Worm (Caenorhabditis elegans) whole organism, L4 larva: Measurements from ENCODE around the gene eef-1G.

Experiments used
- F10B5.3 ChIP-seq: sonication (generic microtip); optimal IDR thresholded peaks from 2 replicates; lab custom pipeline; 2016; ENCODE audit warnings: mild to moderate bottlenecking, missing genetic modification characterization, missing compliant biosample characterization
- F37D6.2 ChIP-seq: sonication (generic microtip); optimal IDR thresholded peaks from 2 replicates; lab custom pipeline; 2016; ENCODE audit warnings: mild to moderate bottlenecking, missing genetic modification characterization, missing compliant biosample characterization
- F44E2.7 ChIP-seq: fragments of 200-800 bp; sonication (Bioruptor generic); IDR thresholded peaks from 2 replicates; pipeline ENCODE4 v2.1.2; 2022; ENCODE audit warnings: missing genetic modification characterization, missing compliant biosample characterization
- T20F7.1 ChIP-seq: fragments of 200-800 bp; sonication (Bioruptor generic); optimal IDR thresholded peaks from 2 replicates; lab custom pipeline; 2018; ENCODE audit warnings: mild to moderate bottlenecking, missing genetic modification characterization, missing compliant biosample characterization
- Y105C5A.15 ChIP-seq: fragments of 200-800 bp; sonication (Bioruptor generic); IDR thresholded peaks from 2 replicates; pipeline ENCODE4 v1.3.6; 2022; ENCODE audit warnings: missing genetic modification characterization, missing compliant biosample characterization
- Y5F2A.4 ChIP-seq: fragments of 200-800 bp; sonication (Bioruptor generic); optimal IDR thresholded peaks from 2 replicates; lab custom pipeline; 2018; ENCODE audit warnings: mild to moderate bottlenecking, missing genetic modification characterization, missing compliant biosample characterization
- ZK337.2 ChIP-seq: fragments of 200-800 bp; sonication (Bioruptor generic); IDR thresholded peaks from 2 replicates; pipeline ENCODE4 v1.3.6; 2022; ENCODE audit warnings: missing genetic modification reagents, missing genetic modification characterization, missing compliant biosample characterization
- ZK546.5 ChIP-seq, 2 experiments: sonication (generic microtip); optimal IDR thresholded peaks; 2 replicates each; lab custom pipeline; 2017; ENCODE audit warnings: missing biosample characterization in 2 of 2, missing genetic modification characterization in 2 of 2
- aha-1 ChIP-seq: fragments of 150-350 bp; peaks from one replicate; lab custom pipeline; 2014; ENCODE audit warnings: missing biosample characterization, missing genetic modification characterization
- arid-1 ChIP-seq: fragments of 200-800 bp; sonication (Bioruptor generic); conservative IDR thresholded peaks from 2 replicates; pipeline ENCODE4 v1.3.6; 2022; ENCODE audit warnings: missing genetic modification reagents, missing genetic modification characterization, missing compliant biosample characterization
- attf-4 ChIP-seq: sonication (generic microtip); optimal IDR thresholded peaks from 3 replicates; lab custom pipeline; 2017; ENCODE audit warnings: missing biosample characterization, missing genetic modification characterization
- ceh-32 ChIP-seq: sonication (generic microtip); optimal IDR thresholded peaks from 2 replicates; lab custom pipeline; 2016; ENCODE audit warnings: mild to moderate bottlenecking, missing genetic modification characterization, missing compliant biosample characterization; ENCODE audit not compliant: poor library complexity
- daf-16 ChIP-seq, 3 experiments: sonication (generic microtip); optimal IDR thresholded peaks; 2 replicates each; lab custom pipeline; 2016 to 2017; ENCODE audit warnings: missing genetic modification characterization in 3 of 3, missing genetic modification reagents in 3 of 3, mild to moderate bottlenecking in 2 of 3, missing compliant biosample characterization in 2 of 3, missing biosample characterization in 1 of 3, moderate library complexity in 1 of 3
- daf-19 ChIP-seq: fragments of 200-800 bp; sonication (Bioruptor generic); conservative IDR thresholded peaks from 2 replicates; pipeline ENCODE4 v1.3.6; 2022; ENCODE audit warnings: missing genetic modification characterization, missing compliant biosample characterization
- daf-8 ChIP-seq: fragments of 200-800 bp; sonication (Bioruptor generic); IDR thresholded peaks from 2 replicates; pipeline ENCODE4 v1.3.6; 2022; ENCODE audit warnings: missing genetic modification characterization, missing compliant biosample characterization
- dmd-6 ChIP-seq: fragments of 200-800 bp; sonication (Bioruptor generic); IDR thresholded peaks from 2 replicates; pipeline ENCODE4 v1.3.6; 2022; ENCODE audit warnings: missing genetic modification reagents, missing genetic modification characterization, missing compliant biosample characterization
- dpl-1 ChIP-seq: fragments of 150-350 bp; optimal IDR thresholded peaks from 2 replicates; lab custom pipeline; 2014; ENCODE audit warnings: missing biosample characterization, missing genetic modification reagents, missing genetic modification characterization
- duxl-1 ChIP-seq: sonication (generic microtip); optimal IDR thresholded peaks from 2 replicates; lab custom pipeline; 2016; ENCODE audit warnings: mild to moderate bottlenecking, missing genetic modification characterization, moderate library complexity, missing compliant biosample characterization; ENCODE audit not compliant: poor library complexity
- dve-1 ChIP-seq: sonication (generic microtip); optimal IDR thresholded peaks from 2 replicates; lab custom pipeline; 2017; ENCODE audit warnings: antibody characterized with exemption, mild to moderate bottlenecking, missing genetic modification characterization, missing compliant biosample characterization; ENCODE audit not compliant: insufficient read depth
- egl-43 ChIP-seq: fragments of 200-800 bp; sonication (Bioruptor generic); IDR thresholded peaks from 2 replicates; pipeline ENCODE4 v1.3.6; 2022; ENCODE audit warnings: missing genetic modification reagents, missing genetic modification characterization, missing compliant biosample characterization
- gei-8 ChIP-seq: fragments of 200-800 bp; sonication (Bioruptor generic); optimal IDR thresholded peaks from 2 replicates; lab custom pipeline; 2018; ENCODE audit warnings: mild to moderate bottlenecking, missing genetic modification characterization, missing compliant biosample characterization
- hif-1 ChIP-seq, 2 experiments: sonication (generic microtip); optimal IDR thresholded peaks; 2 replicates each; lab custom pipeline; 2016 to 2017; ENCODE audit warnings: missing compliant biosample characterization in 2 of 2, missing genetic modification characterization in 2 of 2, missing genetic modification reagents in 2 of 2, missing genotype in 2 of 2, mild to moderate bottlenecking in 1 of 2
- hlh-11 ChIP-seq: fragments of 200-800 bp; sonication (Bioruptor generic); optimal IDR thresholded peaks from 2 replicates; lab custom pipeline; 2018; ENCODE audit warnings: mild to moderate bottlenecking, missing genetic modification characterization, missing compliant biosample characterization
- hlh-30 ChIP-seq: sonication (generic microtip); optimal IDR thresholded peaks from 2 replicates; lab custom pipeline; 2017; ENCODE audit warnings: antibody characterized with exemption, mild to moderate bottlenecking, missing genetic modification characterization, missing compliant biosample characterization; ENCODE audit not compliant: insufficient read depth
- jun-1 ChIP-seq: fragments of 150-350 bp; optimal IDR thresholded peaks from 2 replicates; lab custom pipeline; 2014; ENCODE audit warnings: missing biosample characterization, missing genetic modification reagents, missing genetic modification characterization
- lin-13 ChIP-seq: fragments of 150-350 bp; optimal IDR thresholded peaks from 2 replicates; lab custom pipeline; 2014; ENCODE audit warnings: missing biosample characterization, missing genetic modification reagents, missing genetic modification characterization
- lin-38 ChIP-seq: fragments of 200-800 bp; sonication (Bioruptor generic); IDR thresholded peaks from 2 replicates; pipeline ENCODE4 v1.3.6; 2022; ENCODE audit warnings: missing genetic modification reagents, missing genetic modification characterization, missing compliant biosample characterization
- lin-39 ChIP-seq: fragments of 150-350 bp; optimal IDR thresholded peaks from 2 replicates; lab custom pipeline; 2014; ENCODE audit warnings: missing biosample characterization, missing genetic modification reagents, missing genetic modification characterization
- madf-9 ChIP-seq: fragments of 200-800 bp; sonication (Bioruptor generic); conservative IDR thresholded peaks from 2 replicates; pipeline ENCODE4 v1.3.6; 2022; ENCODE audit warnings: missing genetic modification reagents, missing genetic modification characterization, missing compliant biosample characterization
- mep-1 ChIP-seq: fragments of 150-350 bp; sonication (generic microtip); optimal IDR thresholded peaks from 3 replicates; lab custom pipeline; 2014; ENCODE audit warnings: missing biosample characterization, missing genetic modification characterization
- mes-2 ChIP-seq: sonication (generic microtip); optimal IDR thresholded peaks from 2 replicates; lab custom pipeline; 2016; ENCODE audit warnings: missing genotype, mild to moderate bottlenecking, missing genetic modification characterization, missing compliant biosample characterization; ENCODE audit not compliant: poor library complexity, severe bottlenecking
- mxl-2 ChIP-seq: fragments of 200-800 bp; sonication (Bioruptor generic); conservative IDR thresholded peaks from 2 replicates; pipeline ENCODE4 v1.3.6; 2022; ENCODE audit warnings: missing genetic modification reagents, missing genetic modification characterization, missing compliant biosample characterization
- mxl-3 ChIP-seq: fragments of 200-800 bp; sonication (Bioruptor generic); optimal IDR thresholded peaks from 2 replicates; lab custom pipeline; 2018; ENCODE audit warnings: mild to moderate bottlenecking, missing genetic modification characterization, missing compliant biosample characterization
- nhr-102 ChIP-seq: sonication (generic microtip); optimal IDR thresholded peaks from 2 replicates; lab custom pipeline; 2016; ENCODE audit warnings: mild to moderate bottlenecking, missing genetic modification characterization, moderate library complexity, missing compliant biosample characterization
- nhr-237 ChIP-seq: sonication (generic microtip); optimal IDR thresholded peaks from 2 replicates; lab custom pipeline; 2017; ENCODE audit warnings: missing biosample characterization, missing genetic modification characterization
- nhr-28 ChIP-seq: fragments of 150-350 bp; optimal IDR thresholded peaks from 2 replicates; lab custom pipeline; 2014; ENCODE audit warnings: missing biosample characterization, missing genetic modification characterization
- nhr-42 ChIP-seq: fragments of 200-800 bp; sonication (Bioruptor generic); IDR thresholded peaks from 2 replicates; pipeline ENCODE4 v1.3.6; 2022; ENCODE audit warnings: missing genetic modification characterization, missing compliant biosample characterization
- nhr-48 ChIP-seq: sonication (generic microtip); optimal IDR thresholded peaks from 2 replicates; lab custom pipeline; 2016; ENCODE audit warnings: mild to moderate bottlenecking, missing genetic modification characterization, missing compliant biosample characterization
- nhr-77 ChIP-seq: fragments of 150-350 bp; optimal IDR thresholded peaks from 2 replicates; lab custom pipeline; 2014; ENCODE audit warnings: missing biosample characterization, missing genetic modification characterization
- pha-4 ChIP-seq, 2 experiments: fragments of 150-350 bp in 1 of 2; fragments of 200-800 bp in 1 of 2; sonication (Bioruptor generic) in 1 of 2; IDR thresholded peaks in 1 of 2; optimal IDR thresholded peaks in 1 of 2; 2 replicates each; pipeline versions ENCODE4 v1.3.6 to Lab custom; 2014 to 2022; ENCODE audit warnings: missing genetic modification characterization in 2 of 2, missing genetic modification reagents in 2 of 2, missing biosample characterization in 1 of 2, missing compliant biosample characterization in 1 of 2
- php-3 ChIP-seq: fragments of 200-800 bp; sonication (Bioruptor generic); IDR thresholded peaks from 2 replicates; pipeline ENCODE4 v1.3.6; 2022; ENCODE audit warnings: missing genetic modification reagents, missing genetic modification characterization, missing compliant biosample characterization
- pqm-1 ChIP-seq: sonication (generic microtip); optimal IDR thresholded peaks from 2 replicates; lab custom pipeline; 2017; ENCODE audit warnings: missing biosample characterization, missing genetic modification characterization
- spr-1 ChIP-seq: sonication (generic microtip); optimal IDR thresholded peaks from 2 replicates; lab custom pipeline; 2016; ENCODE audit warnings: mild to moderate bottlenecking, missing genetic modification characterization, missing compliant biosample characterization
- unc-62 ChIP-seq, 3 experiments: fragments of 150-350 bp in 1 of 3; sonication (generic microtip); optimal IDR thresholded peaks in 2 of 3; peaks in 1 of 3; 1 replicate in 1 of 3; 2 replicates in 2 of 3; lab custom pipeline; 2014 to 2017; ENCODE audit warnings: missing biosample characterization in 3 of 3, missing genetic modification characterization in 3 of 3, missing genetic modification reagents in 3 of 3, missing genotype in 1 of 3
- vab-7 ChIP-seq: fragments of 200-800 bp; sonication (Bioruptor generic); IDR thresholded peaks from 2 replicates; pipeline ENCODE4 v1.3.6; 2022; ENCODE audit warnings: missing genetic modification reagents, missing genetic modification characterization, missing compliant biosample characterization
- zag-1 ChIP-seq: fragments of 150-350 bp; optimal IDR thresholded peaks from 2 replicates; lab custom pipeline; 2014; ENCODE audit warnings: missing biosample characterization, missing genetic modification characterization
- ztf-11 ChIP-seq: fragments of 150-350 bp; optimal IDR thresholded peaks from 2 replicates; lab custom pipeline; 2014; ENCODE audit warnings: missing biosample characterization, missing genetic modification characterization

eef-1G gene

DNA sequence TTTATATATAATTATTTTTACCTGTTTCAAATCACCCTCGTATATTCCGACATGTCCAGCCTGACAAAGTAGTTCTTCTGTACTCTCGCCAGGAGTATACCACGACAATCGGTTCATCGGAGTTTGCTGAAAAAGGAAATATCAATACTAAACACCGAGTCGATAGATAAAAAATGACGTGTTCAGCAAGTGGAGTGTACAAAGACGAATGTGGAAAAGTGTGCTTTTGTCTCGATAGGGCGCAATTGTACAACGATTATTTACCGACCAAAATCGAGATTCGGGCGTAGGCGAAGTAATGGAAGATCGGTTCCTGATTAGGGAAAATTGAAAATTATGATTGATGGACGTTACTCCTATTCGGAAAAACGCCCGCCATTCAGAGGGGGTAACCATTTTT lies 5.0 kb upstream of the eef-1G start, which contains the start of gene vps-36:
Gene vps-36 (minus strand): TSS at position 126 of the 400 bp plus-strand sequence.
- TF ChIP-seq lin-13: peak; percentile 39
- peak; percentile 57 for TF ChIP-seq pqm-1 (tag; lab: Kevin White, UChicago)
- peak; percentile 55 for TF ChIP-seq mes-2 (tag; lab: Kevin White, UChicago)
- TF ChIP-seq daf-16 (GFP tag; optimal IDR thresholded peaks at IDR 0.05; lab: Kevin White, UChicago): no peak
- TF ChIP-seq daf-16 (tag; optimal IDR thresholded peaks at IDR 0.05; lab: Kevin White, UChicago): peak; percentile 64
- TF ChIP-seq nhr-28 (tag; lab: Kevin White, UChicago): peak; percentile 96
- peak; percentile 29 for TF ChIP-seq dve-1
- peak; percentile 37 for TF ChIP-seq lin-38 (GFP tag; lab: Robert Waterston, UW)
- no peak for TF ChIP-seq unc-62 (GFP tag; optimal IDR thresholded peaks at IDR 0.05 in 1 of 2; lab: Kevin White, UChicago)
- TF ChIP-seq unc-62 (tag; optimal IDR thresholded peaks at IDR 0.05; lab: Kevin White, UChicago): no peak
- TF ChIP-seq ZK546.5 (tag; optimal IDR thresholded peaks at IDR 0.05; lab: Kevin White, UChicago): no peak
- TF ChIP-seq ceh-32: no peak
- TF ChIP-seq gei-8 (GFP tag; lab: Kevin White, UChicago): no peak
- TF ChIP-seq nhr-237 (tag; lab: Kevin White, UChicago): no peak
- TF ChIP-seq mxl-3 (GFP tag; lab: Kevin White, UChicago): peak; percentile 9
- TF ChIP-seq pha-4 (GFP tag; IDR thresholded peaks at IDR 0.05; lab: Robert Waterston, UW): no peak
- TF ChIP-seq pha-4 (tag; optimal IDR thresholded peaks at IDR 0.05; lab: Kevin White, UChicago): peak; percentile 27
- TF ChIP-seq hlh-11 (tag; lab: Kevin White, UChicago): peak; percentile 59
- TF ChIP-seq T20F7.1: peak; percentile 36
- TF ChIP-seq jun-1: no peak
- TF ChIP-seq php-3 (GFP tag; lab: Robert Waterston, UW): no peak
- no peak for TF ChIP-seq daf-19 (GFP tag; lab: Robert Waterston, UW)
- TF ChIP-seq ztf-11 (tag; lab: Kevin White, UChicago): no peak
- TF ChIP-seq dmd-6: peak; percentile 77
- TF ChIP-seq mep-1 (tag; lab: Kevin White, UChicago): peak; percentile 31
- peak; percentile 14 for TF ChIP-seq nhr-77 (tag; lab: Kevin White, UChicago)

- peak; percentile 35 for TF ChIP-seq lin-13
- TF ChIP-seq F37D6.2 (tag; lab: Kevin White, UChicago): peak; percentile 60
- no peak for TF ChIP-seq aha-1
- peak in 1 of 2 experiments; percentile 66 for TF ChIP-seq hif-1 (tag; optimal IDR thresholded peaks at IDR 0.05; lab: Kevin White, UChicago)
- TF ChIP-seq hlh-30 (tag; lab: Kevin White, UChicago): no peak
- no peak for TF ChIP-seq ceh-32
- no peak for TF ChIP-seq Y105C5A.15
- TF ChIP-seq madf-9 (GFP tag; lab: Robert Waterston, UW): no peak
- no peak for TF ChIP-seq vab-7 (GFP tag; lab: Robert Waterston, UW)
- TF ChIP-seq nhr-48 (tag; lab: Kevin White, UChicago): peak; percentile 40
- TF ChIP-seq F10B5.3: no peak
- TF ChIP-seq F44E2.7: no peak
- no peak for TF ChIP-seq lin-39 (tag; lab: Kevin White, UChicago)
- TF ChIP-seq mxl-2 (GFP tag; lab: Robert Waterston, UW): no peak
- no peak for TF ChIP-seq duxl-1 (tag; lab: Kevin White, UChicago)
- TF ChIP-seq daf-8 (GFP tag; lab: Robert Waterston, UW): no peak
- TF ChIP-seq T20F7.1: peak; percentile 25
- TF ChIP-seq arid-1 (GFP tag; lab: Robert Waterston, UW): 0 out of 2 replicates have a peak, but pooled peaks have one; percentile 19
- no peak for TF ChIP-seq nhr-102 (tag; lab: Kevin White, UChicago)
- peak; percentile 28 for TF ChIP-seq nhr-28 (tag; lab: Kevin White, UChicago)
- TF ChIP-seq spr-1 (tag; lab: Kevin White, UChicago): no peak
- TF ChIP-seq ZK337.2 (GFP tag; lab: Robert Waterston, UW): no peak
- TF ChIP-seq zag-1 (tag; lab: Kevin White, UChicago): peak; percentile 12
- peak; percentile 6 for TF ChIP-seq dpl-1 (GFP tag; lab: Kevin White, UChicago)
- TF ChIP-seq nhr-42 (GFP tag; lab: Robert Waterston, UW): peak; percentile 65; the same call in 1 of the 2 replicates
- no peak for TF ChIP-seq Y5F2A.4 (GFP tag; lab: Kevin White, UChicago)
- TF ChIP-seq daf-16 (GFP tag; optimal IDR thresholded peaks at IDR 0.05; lab: Kevin White, UChicago): peak in 1 of 2 experiments; percentile 87
- TF ChIP-seq daf-16 (tag; optimal IDR thresholded peaks at IDR 0.05; lab: Kevin White, UChicago): peak; percentile 53
- TF ChIP-seq php-3 (GFP tag; lab: Robert Waterston, UW): no peak
- no peak for TF ChIP-seq attf-4 (tag; lab: Kevin White, UChicago)
- TF ChIP-seq egl-43 (GFP tag; lab: Robert Waterston, UW): 0 out of 2 replicates have a peak, but pooled peaks have one; percentile 50
Observed at ce11 chrV:10961448-10961870, 4.1 kb upstream of the eef-1G start.
